Worm (Caenorhabditis elegans) whole organism, mixed stage, embryonic: ENCODE data around the gene pgap-2.

Experiments used
- M03D4.4 ChIP-seq: sonication (generic microtip); optimal IDR thresholded peaks from 2 replicates; lab custom pipeline; 2017; ENCODE audit warnings: mild to moderate bottlenecking, missing genetic modification characterization, missing compliant biosample characterization
- blmp-1 ChIP-seq: fragments of 150-350 bp; optimal IDR thresholded peaks from 2 replicates; lab custom pipeline; 2014; ENCODE audit warnings: missing biosample characterization, missing genetic modification characterization
- ceh-39 ChIP-seq: fragments of 150-350 bp; optimal IDR thresholded peaks from 2 replicates; lab custom pipeline; 2014; ENCODE audit warnings: missing biosample characterization, missing genetic modification characterization
- ceh-43 ChIP-seq: fragments of 200-800 bp; sonication (Bioruptor generic); optimal IDR thresholded peaks from 2 replicates; lab custom pipeline; 2018; ENCODE audit warnings: mild to moderate bottlenecking, missing genetic modification characterization, moderate library complexity, missing compliant biosample characterization
- ceh-83 ChIP-seq: fragments of 200-800 bp; sonication (Bioruptor generic); optimal IDR thresholded peaks from 2 replicates; lab custom pipeline; 2018; ENCODE audit warnings: mild to moderate bottlenecking, missing genetic modification characterization, missing compliant biosample characterization
- ces-1 ChIP-seq: fragments of 150-350 bp; optimal IDR thresholded peaks from 2 replicates; lab custom pipeline; 2014; ENCODE audit warnings: missing biosample characterization, missing genetic modification reagents, missing genetic modification characterization
- cnd-1 ChIP-seq: fragments of 200-800 bp; sonication (Bioruptor generic); optimal IDR thresholded peaks from 2 replicates; lab custom pipeline; 2018; ENCODE audit warnings: mild to moderate bottlenecking, missing genetic modification characterization, missing compliant biosample characterization
- drap-1 ChIP-seq: fragments of 200-800 bp; sonication (Bioruptor generic); optimal IDR thresholded peaks from 3 replicates; lab custom pipeline; 2018; ENCODE audit warnings: mild to moderate bottlenecking, missing genetic modification characterization, missing compliant biosample characterization
- elt-3 ChIP-seq: fragments of 150-350 bp; optimal IDR thresholded peaks from 2 replicates; lab custom pipeline; 2014; ENCODE audit warnings: missing biosample characterization, missing genetic modification characterization
- flh-1 ChIP-seq: fragments of 200-800 bp; sonication (Bioruptor generic); optimal IDR thresholded peaks from 2 replicates; lab custom pipeline; 2018; ENCODE audit warnings: mild to moderate bottlenecking, missing genetic modification characterization, moderate library complexity, missing compliant biosample characterization
- ham-2 ChIP-seq: fragments of 200-800 bp; sonication (Bioruptor generic); optimal IDR thresholded peaks from 2 replicates; lab custom pipeline; 2018; ENCODE audit warnings: mild to moderate bottlenecking, missing genetic modification characterization, missing compliant biosample characterization
- hlh-1 ChIP-seq: fragments of 150-350 bp; optimal IDR thresholded peaks from 2 replicates; lab custom pipeline; 2014; ENCODE audit warnings: missing biosample characterization, missing genetic modification reagents, missing genetic modification characterization
- lin-13 ChIP-seq: fragments of 150-350 bp; optimal IDR thresholded peaks from 2 replicates; lab custom pipeline; 2014; ENCODE audit warnings: missing biosample characterization, missing genetic modification characterization
- lin-32 ChIP-seq: fragments of 200-800 bp; sonication (Bioruptor generic); optimal IDR thresholded peaks from 2 replicates; lab custom pipeline; 2018; ENCODE audit warnings: mild to moderate bottlenecking, missing genetic modification characterization, missing compliant biosample characterization
- lsy-2 ChIP-seq: fragments of 150-350 bp; optimal IDR thresholded peaks from 2 replicates; lab custom pipeline; 2014; ENCODE audit warnings: missing biosample characterization, missing genetic modification characterization
- mab-5 ChIP-seq: fragments of 150-350 bp; optimal IDR thresholded peaks from 2 replicates; lab custom pipeline; 2014; ENCODE audit warnings: missing biosample characterization, missing genetic modification characterization
- mep-1 ChIP-seq: fragments of 150-350 bp; optimal IDR thresholded peaks from 2 replicates; lab custom pipeline; 2017; ENCODE audit warnings: missing biosample characterization, missing genetic modification reagents, missing genetic modification characterization, inconsistent platforms
- nhr-12 ChIP-seq: fragments of 150-350 bp; optimal IDR thresholded peaks from 2 replicates; lab custom pipeline; 2014; ENCODE audit warnings: missing biosample characterization, missing genetic modification characterization
- nhr-2 ChIP-seq: fragments of 150-350 bp; optimal IDR thresholded peaks from 2 replicates; lab custom pipeline; 2014; ENCODE audit warnings: missing biosample characterization, missing genetic modification characterization
- nhr-237 ChIP-seq: fragments of 150-350 bp; optimal IDR thresholded peaks from 2 replicates; lab custom pipeline; 2014; ENCODE audit warnings: missing biosample characterization, missing genetic modification characterization
- nhr-28 ChIP-seq: fragments of 150-350 bp; optimal IDR thresholded peaks from 2 replicates; lab custom pipeline; 2014; ENCODE audit warnings: missing biosample characterization, missing genetic modification characterization
- nhr-76 ChIP-seq: sonication (generic microtip); optimal IDR thresholded peaks from 2 replicates; lab custom pipeline; 2017; ENCODE audit warnings: missing biosample characterization, missing genetic modification characterization
- pha-4 ChIP-seq: fragments of 150-350 bp; optimal IDR thresholded peaks from 2 replicates; lab custom pipeline; 2018; ENCODE audit warnings: missing biosample characterization, missing genetic modification reagents, missing genetic modification characterization
- sem-2 ChIP-seq: fragments of 200-800 bp; sonication (Bioruptor generic); optimal IDR thresholded peaks from 2 replicates; lab custom pipeline; 2018; ENCODE audit warnings: mild to moderate bottlenecking, missing genetic modification characterization, missing compliant biosample characterization
- snpc-4 ChIP-seq: fragments of 150-350 bp; optimal IDR thresholded peaks from 2 replicates; lab custom pipeline; 2014; ENCODE audit warnings: missing biosample characterization, missing genetic modification characterization
- sptf-1 ChIP-seq: sonication (generic microtip); optimal IDR thresholded peaks from 2 replicates; lab custom pipeline; 2017; ENCODE audit warnings: mild to moderate bottlenecking, missing genetic modification characterization, moderate library complexity, missing compliant biosample characterization
- tbx-8 ChIP-seq: fragments of 200-800 bp; sonication (Bioruptor generic); optimal IDR thresholded peaks from 2 replicates; lab custom pipeline; 2018; ENCODE audit warnings: mild to moderate bottlenecking, missing genetic modification characterization, moderate library complexity, missing compliant biosample characterization
- unc-120 ChIP-seq: sonication (generic microtip); optimal IDR thresholded peaks from 2 replicates; lab custom pipeline; 2017; ENCODE audit warnings: missing genetic modification characterization, missing compliant biosample characterization; ENCODE audit not compliant: poor library complexity, severe bottlenecking
- unc-39 ChIP-seq: fragments of 150-350 bp; optimal IDR thresholded peaks from 2 replicates; lab custom pipeline; 2014; ENCODE audit warnings: missing biosample characterization, missing genetic modification characterization
- unc-62 ChIP-seq: fragments of 150-350 bp; optimal IDR thresholded peaks from 2 replicates; lab custom pipeline; 2014; ENCODE audit warnings: missing biosample characterization, missing genetic modification reagents, missing genetic modification characterization
- zip-8 ChIP-seq: fragments of 150-350 bp; optimal IDR thresholded peaks from 2 replicates; lab custom pipeline; 2014; ENCODE audit warnings: missing biosample characterization, missing genetic modification characterization
- ztf-11 ChIP-seq: fragments of 150-350 bp; optimal IDR thresholded peaks from 2 replicates; lab custom pipeline; 2014; ENCODE audit warnings: missing biosample characterization, missing genetic modification characterization

pgap-2 gene

ce11 chrIII:4745934-4746333 lies 40.6 kb downstream of the pgap-2 start, which contains the start of gene F17C8.6:
TSS of gene F17C8.6 (minus strand) at chrIII:4746034.
- TF ChIP-seq hlh-1 (tag; lab: Kevin White, UChicago), result no peak
- no peak for TF ChIP-seq blmp-1
- no peak for TF ChIP-seq sem-2 (GFP tag; lab: Kevin White, UChicago)
- TF ChIP-seq mep-1 (tag; lab: Kevin White, UChicago), result no peak
- no peak for TF ChIP-seq ceh-39 (tag; lab: Kevin White, UChicago)
- TF ChIP-seq zip-8, result no peak
- no peak for TF ChIP-seq nhr-28 (tag; lab: Kevin White, UChicago)
- no peak for TF ChIP-seq unc-120 (tag; lab: Kevin White, UChicago)
- TF ChIP-seq ztf-11 (tag; lab: Kevin White, UChicago), result no peak
- no peak for TF ChIP-seq mab-5 (tag; lab: Kevin White, UChicago)
- no peak for TF ChIP-seq sptf-1 (tag; lab: Kevin White, UChicago)
- no peak for TF ChIP-seq tbx-8 (GFP tag; lab: Kevin White, UChicago)
- no peak for TF ChIP-seq drap-1 (GFP tag; lab: Kevin White, UChicago)
- no peak for TF ChIP-seq nhr-2 (tag; lab: Kevin White, UChicago)
- no peak for TF ChIP-seq unc-39 (tag; lab: Kevin White, UChicago)

- TF ChIP-seq ceh-43 (no peak), ztf-11 (tag; lab: Kevin White, UChicago) (no peak), flh-1 (GFP tag; lab: Kevin White, UChicago) (no peak), unc-62 (no peak), ham-2 (GFP tag; lab: Kevin White, UChicago) (no peak), ceh-83 (GFP tag; lab: Kevin White, UChicago) (no peak), mep-1 (tag; lab: Kevin White, UChicago) (no peak), lin-13 (tag; lab: Kevin White, UChicago) (no peak), ceh-39 (tag; lab: Kevin White, UChicago) (no peak), lsy-2 (tag; lab: Kevin White, UChicago) (no peak), nhr-12 (tag; lab: Kevin White, UChicago) (no peak), nhr-28 (tag; lab: Kevin White, UChicago) (no peak), unc-39 (tag; lab: Kevin White, UChicago) (no peak), unc-120 (tag; lab: Kevin White, UChicago) (no peak), snpc-4 (tag; lab: Kevin White, UChicago) (no peak), ces-1 (GFP tag; lab: Kevin White, UChicago) (no peak), blmp-1 (no peak), nhr-237 (no peak)
Observed at ce11 chrIII:4748109-4748508, 42.8 kb downstream of the pgap-2 start, which contains the start of gene col-89. TSS of gene col-89 (plus strand) at chrIII:4748127.

- TF ChIP-seq M03D4.4 (tag; lab: Kevin White, UChicago) (no peak), snpc-4 (tag; lab: Kevin White, UChicago) (no peak), lsy-2 (tag; lab: Kevin White, UChicago) (no peak), unc-120 (tag; lab: Kevin White, UChicago) (no peak), ceh-83 (GFP tag; lab: Kevin White, UChicago) (no peak), pha-4 (tag; lab: Kevin White, UChicago) (no peak), hlh-1 (tag; lab: Kevin White, UChicago) (no peak), nhr-76 (tag; lab: Kevin White, UChicago) (no peak)
Observed at ce11 chrIII:4748666-4749065, 43.4 kb downstream of the pgap-2 start.

- peak; percentile 98 for TF ChIP-seq mep-1 (tag; lab: Kevin White, UChicago)
- TF ChIP-seq snpc-4 (tag; lab: Kevin White, UChicago), result no peak
- TF ChIP-seq elt-3 (tag; lab: Kevin White, UChicago), result peak; percentile 17
- no peak for TF ChIP-seq sem-2 (GFP tag; lab: Kevin White, UChicago)
- TF ChIP-seq pha-4 (tag; lab: Kevin White, UChicago), result peak; percentile 81
- TF ChIP-seq unc-120 (tag; lab: Kevin White, UChicago), result peak; percentile 65
- TF ChIP-seq nhr-28 (tag; lab: Kevin White, UChicago), result no peak
- no peak for TF ChIP-seq nhr-12 (tag; lab: Kevin White, UChicago)
- no peak for TF ChIP-seq nhr-76 (tag; lab: Kevin White, UChicago)
- TF ChIP-seq lsy-2 (tag; lab: Kevin White, UChicago), result peak; percentile 90
- no peak for TF ChIP-seq lin-32 (GFP tag; lab: Kevin White, UChicago)
- TF ChIP-seq drap-1 (GFP tag; lab: Kevin White, UChicago), result peak; percentile 43
- TF ChIP-seq hlh-1 (tag; lab: Kevin White, UChicago), result peak; percentile 61
- peak; percentile 96 for TF ChIP-seq ces-1 (GFP tag; lab: Kevin White, UChicago)
- TF ChIP-seq blmp-1, result no peak
- TF ChIP-seq mab-5 (tag; lab: Kevin White, UChicago), result peak; percentile 56
- TF ChIP-seq cnd-1 (tag; lab: Kevin White, UChicago), result no peak
- peak; percentile 91 for TF ChIP-seq nhr-237
- peak; percentile 79 for TF ChIP-seq lin-13 (tag; lab: Kevin White, UChicago)
- no peak for TF ChIP-seq M03D4.4 (tag; lab: Kevin White, UChicago)
- TF ChIP-seq ceh-43, result no peak
- peak; percentile 86 for TF ChIP-seq ceh-39 (tag; lab: Kevin White, UChicago)
- no peak for TF ChIP-seq flh-1 (GFP tag; lab: Kevin White, UChicago)
Observed at ce11 chrIII:4754001-4754561, 48.8 kb downstream of the pgap-2 start, which contains the start of the genes rps-0 and rbg-3. TSS of gene rps-0 (minus strand) at chrIII:4754051. TSS of gene rbg-3 (plus strand) at chrIII:4754424.
